Worm (Caenorhabditis elegans) whole organism, late embryonic: Measurements from ENCODE around the gene C01G10.15.
"Not testable (repeated sequence)": the region's sequence is repeated elsewhere in the genome, so short reads cannot be mapped to it uniquely, and the experiment has no call there.

Experiments
- C08G9.2 ChIP-seq: sonication (generic microtip); optimal IDR thresholded peaks from 2 replicates; lab custom pipeline; 2016; ENCODE audit warnings: mild to moderate bottlenecking, missing genetic modification characterization, moderate library complexity, missing compliant biosample characterization
- F13H6.1 ChIP-seq: sonication (generic microtip); optimal IDR thresholded peaks from 2 replicates; lab custom pipeline; 2016; ENCODE audit warnings: missing genetic modification characterization, missing compliant biosample characterization
- K02D7.2 ChIP-seq: sonication (generic microtip); optimal IDR thresholded peaks from 2 replicates; lab custom pipeline; 2017; ENCODE audit warnings: mild to moderate bottlenecking, missing genetic modification characterization, missing compliant biosample characterization
- T23F11.4 ChIP-seq: fragments of 200-800 bp; sonication (Bioruptor generic); optimal IDR thresholded peaks from 2 replicates; lab custom pipeline; 2018; ENCODE audit warnings: mild to moderate bottlenecking, missing genetic modification characterization, missing compliant biosample characterization
- Y22D7AL.16 ChIP-seq: sonication (generic microtip); optimal IDR thresholded peaks from 2 replicates; lab custom pipeline; 2016; ENCODE audit warnings: missing genetic modification characterization, missing compliant biosample characterization
- ahr-1 ChIP-seq: sonication (generic microtip); optimal IDR thresholded peaks from 2 replicates; lab custom pipeline; 2016; ENCODE audit warnings: missing genetic modification characterization, missing compliant biosample characterization
- ceh-18 ChIP-seq: sonication (generic microtip); optimal IDR thresholded peaks from 2 replicates; lab custom pipeline; 2016; ENCODE audit warnings: missing genetic modification characterization, missing compliant biosample characterization
- ceh-19 ChIP-seq: fragments of 200-800 bp; sonication (Bioruptor generic); optimal IDR thresholded peaks from 2 replicates; lab custom pipeline; 2018; ENCODE audit warnings: mild to moderate bottlenecking, missing genetic modification characterization, missing compliant biosample characterization
- ceh-2 ChIP-seq: sonication (generic microtip); optimal IDR thresholded peaks from 2 replicates; lab custom pipeline; 2016; ENCODE audit warnings: missing genotype, missing genetic modification characterization, missing compliant biosample characterization
- ceh-22 ChIP-seq: sonication (generic microtip); optimal IDR thresholded peaks from 2 replicates; lab custom pipeline; 2017; ENCODE audit warnings: missing biosample characterization, missing genetic modification characterization
- ceh-24 ChIP-seq: sonication (generic microtip); optimal IDR thresholded peaks from 2 replicates; lab custom pipeline; 2016; ENCODE audit warnings: mild to moderate bottlenecking, missing genetic modification characterization, missing compliant biosample characterization
- ceh-31 ChIP-seq: sonication (generic microtip); optimal IDR thresholded peaks from 2 replicates; lab custom pipeline; 2016; ENCODE audit warnings: missing genetic modification characterization, missing compliant biosample characterization
- ceh-45 ChIP-seq: fragments of 200-800 bp; sonication (Bioruptor generic); IDR thresholded peaks from 2 replicates; pipeline ENCODE4 v1.3.6; 2022; ENCODE audit warnings: missing genetic modification reagents, missing genetic modification characterization, missing compliant biosample characterization
- ceh-6 ChIP-seq: fragments of 200-800 bp; sonication (Bioruptor generic); optimal IDR thresholded peaks from 2 replicates; lab custom pipeline; 2018; ENCODE audit warnings: mild to moderate bottlenecking, missing genetic modification characterization, missing compliant biosample characterization
- ceh-9 ChIP-seq: sonication (generic microtip); optimal IDR thresholded peaks from 2 replicates; lab custom pipeline; 2016; ENCODE audit warnings: mild to moderate bottlenecking, missing genetic modification characterization, inconsistent platforms, missing compliant biosample characterization
- dmd-4 ChIP-seq: sonication (generic microtip); optimal IDR thresholded peaks from 2 replicates; lab custom pipeline; 2016; ENCODE audit warnings: borderline replicate concordance, missing genetic modification characterization, missing compliant biosample characterization
- ets-4 ChIP-seq: sonication (generic microtip); optimal IDR thresholded peaks from 2 replicates; lab custom pipeline; 2016; ENCODE audit warnings: missing genetic modification characterization, missing compliant biosample characterization
- fkh-6 ChIP-seq: sonication (generic microtip); optimal IDR thresholded peaks from 2 replicates; lab custom pipeline; 2016; ENCODE audit warnings: missing genetic modification characterization, missing compliant biosample characterization
- gmeb-2 ChIP-seq: sonication (generic microtip); optimal IDR thresholded peaks from 2 replicates; lab custom pipeline; 2016; ENCODE audit warnings: missing genetic modification characterization, inconsistent platforms, missing compliant biosample characterization
- hlh-15 ChIP-seq: sonication (generic microtip); optimal IDR thresholded peaks from 2 replicates; lab custom pipeline; 2016; ENCODE audit warnings: missing genetic modification characterization, missing compliant biosample characterization
- hlh-30 ChIP-seq: sonication (generic microtip); optimal IDR thresholded peaks from 2 replicates; lab custom pipeline; 2017; ENCODE audit warnings: antibody characterized with exemption, missing genetic modification characterization, missing compliant biosample characterization; ENCODE audit not compliant: insufficient read depth
- lin-11 ChIP-seq: fragments of 200-800 bp; sonication (Bioruptor generic); optimal IDR thresholded peaks from 2 replicates; lab custom pipeline; 2018; ENCODE audit warnings: mild to moderate bottlenecking, missing genetic modification characterization, missing compliant biosample characterization
- madf-2 ChIP-seq: sonication (generic microtip); optimal IDR thresholded peaks from 2 replicates; lab custom pipeline; 2017; ENCODE audit warnings: missing genetic modification characterization, missing compliant biosample characterization
- nfya-1 ChIP-seq: sonication (generic microtip); optimal IDR thresholded peaks from 2 replicates; lab custom pipeline; 2017; ENCODE audit warnings: missing genetic modification characterization, mild to moderate bottlenecking, missing compliant biosample characterization, antibody characterized with exemption, moderate library complexity
- nhr-232 ChIP-seq: sonication (generic microtip); optimal IDR thresholded peaks from 2 replicates; lab custom pipeline; 2016; ENCODE audit warnings: missing genetic modification characterization, missing compliant biosample characterization
- odd-2 ChIP-seq: sonication (generic microtip); optimal IDR thresholded peaks from 2 replicates; lab custom pipeline; 2017; ENCODE audit warnings: antibody characterized with exemption, mild to moderate bottlenecking, missing genetic modification characterization, missing compliant biosample characterization
- pag-3 ChIP-seq: sonication (generic microtip); optimal IDR thresholded peaks from 2 replicates; lab custom pipeline; 2016; ENCODE audit warnings: missing compliant biosample characterization, missing genetic modification characterization, borderline replicate concordance
- pax-1 ChIP-seq: fragments of 150-350 bp; optimal IDR thresholded peaks from 2 replicates; lab custom pipeline; 2014; ENCODE audit warnings: missing biosample characterization, missing genetic modification characterization
- pha-2 ChIP-seq: sonication (generic microtip); optimal IDR thresholded peaks from 2 replicates; lab custom pipeline; 2017; ENCODE audit warnings: mild to moderate bottlenecking, missing genetic modification characterization, missing compliant biosample characterization
- pha-4 ChIP-seq: fragments of 150-350 bp; optimal IDR thresholded peaks from 2 replicates; lab custom pipeline; 2018; ENCODE audit warnings: missing biosample characterization, missing genetic modification reagents, missing genetic modification characterization
- pros-1 ChIP-seq: fragments of 150-350 bp; optimal IDR thresholded peaks from 2 replicates; lab custom pipeline; 2014; ENCODE audit warnings: missing biosample characterization, missing genetic modification reagents, missing genetic modification characterization
- sox-2 ChIP-seq: fragments of 200-800 bp; sonication (Bioruptor generic); IDR thresholded peaks from 2 replicates; pipeline ENCODE4 v1.3.6; 2022; ENCODE audit warnings: missing genetic modification reagents, missing genetic modification characterization, missing compliant biosample characterization
- unc-86 ChIP-seq: sonication (generic microtip); optimal IDR thresholded peaks from 2 replicates; lab custom pipeline; 2016; ENCODE audit warnings: missing genetic modification characterization, missing compliant biosample characterization
- zip-5 ChIP-seq: sonication (generic microtip); optimal IDR thresholded peaks from 2 replicates; lab custom pipeline; 2016; ENCODE audit warnings: missing genetic modification characterization, missing compliant biosample characterization
- ztf-16 ChIP-seq: sonication (generic microtip); optimal IDR thresholded peaks from 2 replicates; lab custom pipeline; 2017; ENCODE audit warnings: missing genetic modification characterization, missing compliant biosample characterization

Gene C01G10.15

ce11 chrV:15125162-15125561 is 38.1 kb upstream of the C01G10.15 start, which contains the start of gene ugt-30:
ugt-30 (minus strand) TSS chrV:15125262.
- not testable (repeated sequence) for TF ChIP-seq fkh-6 (tag; lab: Kevin White, UChicago); F13H6.1 (tag; lab: Kevin White, UChicago); T23F11.4 (GFP tag; lab: Kevin White, UChicago)

ce11 chrV:15119517-15119916 is 32.4 kb upstream of the C01G10.15 start, which contains the start of gene flor-1:
flor-1 (minus strand) TSS chrV:15119617.
- TF ChIP-seq gmeb-2 (tag; lab: Kevin White, UChicago): no peak
- TF ChIP-seq ceh-6: no peak
- TF ChIP-seq pax-1 (tag; lab: Kevin White, UChicago): no peak

ce11 chrV:15115968-15116367 is 28.9 kb upstream of the C01G10.15 start, which contains the start of gene T01G5.8:
T01G5.8 (plus strand) TSS chrV:15116268.
- TF ChIP-seq ceh-19; zip-5 (tag; lab: Kevin White, UChicago); pha-4 (tag; lab: Kevin White, UChicago): not testable (repeated sequence)

ce11 chrV:15113992-15114391 is 26.9 kb upstream of the C01G10.15 start, which contains the start of gene T01G5.6:
T01G5.6 (minus strand) TSS chrV:15114092.
- no peak for TF ChIP-seq sox-2
- TF ChIP-seq hlh-15: no peak
- TF ChIP-seq pha-2 (tag; lab: Kevin White, UChicago): no peak
- TF ChIP-seq hlh-30: no peak
- no peak for TF ChIP-seq K02D7.2
- no peak for TF ChIP-seq nhr-232 (tag; lab: Kevin White, UChicago)
- TF ChIP-seq pag-3 (tag; lab: Kevin White, UChicago): no peak
- no peak for TF ChIP-seq ceh-18 (tag; lab: Kevin White, UChicago)
- TF ChIP-seq ceh-45: no peak
- TF ChIP-seq lin-11 (tag; lab: Kevin White, UChicago): no peak
- no peak for TF ChIP-seq madf-2
- no peak for TF ChIP-seq ceh-31 (tag; lab: Kevin White, UChicago)
- TF ChIP-seq, all 69 proteins: peak for 0

ce11 chrV:15111660-15112059 is 24.6 kb upstream of the C01G10.15 start, which contains the start of gene T01G5.7:
T01G5.7 (plus strand) TSS chrV:15111960.
- TF ChIP-seq gmeb-2 (tag; lab: Kevin White, UChicago): no peak
- no peak for TF ChIP-seq ceh-9 (tag; lab: Kevin White, UChicago)
- TF ChIP-seq ahr-1 (tag; lab: Kevin White, UChicago): no peak
- TF ChIP-seq ceh-6: no peak
- no peak for TF ChIP-seq pros-1

ce11 chrV:15109260-15109659 is 22.2 kb upstream of the C01G10.15 start, which contains the start of gene Y75B12A.2:
Y75B12A.2 (plus strand) TSS chrV:15109560.
- TF ChIP-seq nfya-1 (tag; lab: Kevin White, UChicago): no peak
- TF ChIP-seq dmd-4 (tag; lab: Kevin White, UChicago): no peak
- TF ChIP-seq odd-2 (tag; lab: Kevin White, UChicago): no peak
- no peak for TF ChIP-seq Y22D7AL.16 (tag; lab: Kevin White, UChicago)
- TF ChIP-seq unc-86 (tag; lab: Kevin White, UChicago): no peak
- TF ChIP-seq ceh-24 (tag; lab: Kevin White, UChicago): no peak
- no peak for TF ChIP-seq ztf-16 (tag; lab: Kevin White, UChicago)
- no peak for TF ChIP-seq madf-2
- no peak for TF ChIP-seq ceh-22 (tag; lab: Kevin White, UChicago)
- no peak for TF ChIP-seq lin-11 (tag; lab: Kevin White, UChicago)
- TF ChIP-seq C08G9.2 (tag; lab: Kevin White, UChicago): no peak
- TF ChIP-seq nhr-232 (tag; lab: Kevin White, UChicago): no peak
- no peak for TF ChIP-seq ets-4 (tag; lab: Kevin White, UChicago)
- TF ChIP-seq ceh-6: no peak
- TF ChIP-seq ceh-2 (tag; lab: Kevin White, UChicago): no peak
- no peak for TF ChIP-seq T23F11.4 (GFP tag; lab: Kevin White, UChicago)
